Fruit fly (Drosophila melanogaster): ENCODE data around the gene CG18418.

DNA sequence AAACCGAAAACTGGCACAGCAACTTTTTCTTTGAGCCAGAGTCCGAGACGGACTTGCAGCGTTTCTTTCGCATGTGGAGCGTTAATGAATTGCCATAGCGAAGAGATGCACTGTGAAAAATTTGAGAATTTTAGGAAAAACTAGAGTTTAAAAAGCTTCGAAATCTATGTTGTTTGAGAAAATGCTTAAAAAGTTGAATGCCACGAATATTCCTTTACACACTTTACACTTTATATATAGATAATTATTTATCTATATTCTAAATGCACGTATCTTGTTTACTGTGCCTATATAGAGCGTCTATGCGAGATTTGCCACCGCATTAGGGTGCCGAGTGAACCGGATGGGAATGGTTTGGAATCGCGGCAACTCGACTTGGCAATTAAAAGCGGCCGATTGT lies 32.0 kb upstream of the CG18418 start:
- no peak for TF ChIP-seq Sry-β (GFP tag; optimal IDR thresholded peaks at IDR 0.05)
- no peak for TF ChIP-seq CG9727 (GFP tag; optimal IDR thresholded peaks at IDR 0.05)
- TF ChIP-seq Gug (GFP tag; IDR thresholded peaks at IDR 0.05), result no peak
- TF ChIP-seq gro (GFP tag; optimal IDR thresholded peaks at IDR 0.05), result no peak
- TF ChIP-seq CG17612 (GFP tag; IDR thresholded peaks at IDR 0.05), result no peak
- TF ChIP-seq CG7372 (GFP tag; IDR thresholded peaks at IDR 0.05), result no peak
- TF ChIP-seq otp (GFP tag; IDR thresholded peaks at IDR 0.05), result no peak
- no peak for TF ChIP-seq Ptx1 (GFP tag; IDR thresholded peaks at IDR 0.05)
- no peak for TF ChIP-seq CG3995 (GFP tag; optimal IDR thresholded peaks at IDR 0.05)
- TF ChIP-seq dan (GFP tag; IDR thresholded peaks at IDR 0.05), result no peak
- TF ChIP-seq seq (GFP tag; IDR thresholded peaks at IDR 0.05), result no peak
- TF ChIP-seq nerfin-1 (tag; optimal IDR thresholded peaks at IDR 0.05), result no peak
- TF ChIP-seq CG13296 (GFP tag; optimal IDR thresholded peaks at IDR 0.05), result no peak
- no peak for TF ChIP-seq CG10431 (GFP tag; optimal IDR thresholded peaks at IDR 0.05)
